Worm (Caenorhabditis elegans): ENCODE results near the gene cec-6.

Gene cec-6

ce11 chrIV:5590120-5590519, 45.5 kb downstream of the cec-6 start (continued):
- TF ChIP-seq mxl-2 (GFP tag; conservative IDR thresholded peaks at IDR 0.05), result no peak
- no peak for TF ChIP-seq lin-39 (tag; optimal IDR thresholded peaks at IDR 0.05)
- TF ChIP-seq Y5F2A.4 (GFP tag; optimal IDR thresholded peaks at IDR 0.05), result no peak
- peak; percentile 43 for TF ChIP-seq nhr-48 (tag; optimal IDR thresholded peaks at IDR 0.05)
- no peak for TF ChIP-seq pha-4 (GFP tag; IDR thresholded peaks at IDR 0.05)
- TF ChIP-seq pha-4 (tag; optimal IDR thresholded peaks at IDR 0.05), result no peak
- no peak for TF ChIP-seq R02D3.7 (tag; optimal IDR thresholded peaks at IDR 0.05)
- no peak for TF ChIP-seq daf-19 (GFP tag; conservative IDR thresholded peaks at IDR 0.05)
- peak in 1 of 2 experiments; percentile 60 for TF ChIP-seq lsy-2 (tag; optimal IDR thresholded peaks at IDR 0.05)
- peak; percentile 30 for TF ChIP-seq mes-2 (tag; optimal IDR thresholded peaks at IDR 0.05; ENCODE audit: poor library complexity, severe bottlenecking)
- TF ChIP-seq dmd-6 (GFP tag; IDR thresholded peaks at IDR 0.05), result peak; percentile 82
- 0 out of 2 replicates have a peak, but pooled peaks have one; percentile 9 for TF ChIP-seq hmg-1.1 (GFP tag; IDR thresholded peaks at IDR 0.05)
- no peak for TF ChIP-seq arid-1 (GFP tag; conservative IDR thresholded peaks at IDR 0.05)
- no peak for TF ChIP-seq jun-1 (tag; optimal IDR thresholded peaks at IDR 0.05)
- TF ChIP-seq zfp-2 (tag; optimal IDR thresholded peaks at IDR 0.05), result no peak
- no peak for TF ChIP-seq spr-1 (tag; optimal IDR thresholded peaks at IDR 0.05)
- TF ChIP-seq daf-8 (GFP tag; IDR thresholded peaks at IDR 0.05), result no peak
- no peak for TF ChIP-seq T26A8.4 (GFP tag; IDR thresholded peaks at IDR 0.05)
- no peak for TF ChIP-seq sdz-12 (GFP tag; optimal IDR thresholded peaks at IDR 0.05)
- no peak for TF ChIP-seq tag-97 (GFP tag; IDR thresholded peaks at IDR 0.05)
- no peak for TF ChIP-seq lin-15B (tag; optimal IDR thresholded peaks at IDR 0.05)
- TF ChIP-seq F10B5.3 (tag; optimal IDR thresholded peaks at IDR 0.05), result no peak
- no peak for TF ChIP-seq Y75B8A.6 (GFP tag; IDR thresholded peaks at IDR 0.05)
- TF ChIP-seq daf-12 (tag; optimal IDR thresholded peaks at IDR 0.05), result no peak
- no peak for TF ChIP-seq duxl-1 (tag; optimal IDR thresholded peaks at IDR 0.05; ENCODE audit: poor library complexity)
- TF ChIP-seq hlh-11 (tag; optimal IDR thresholded peaks at IDR 0.05), result peak; percentile 91
- TF ChIP-seq ceh-44 (GFP tag; IDR thresholded peaks at IDR 0.05), result no peak
- no peak for TF ChIP-seq aly-2 (tag; optimal IDR thresholded peaks at IDR 0.05)
- TF ChIP-seq nhr-41 (GFP tag; IDR thresholded peaks at IDR 0.05), result no peak
- no peak for TF ChIP-seq lim-7 (GFP tag; IDR thresholded peaks at IDR 0.05)
- TF ChIP-seq ceh-82 (tag; optimal IDR thresholded peaks at IDR 0.05), result no peak
- no peak for TF ChIP-seq unc-39 (tag; optimal IDR thresholded peaks at IDR 0.05)
- no peak for TF ChIP-seq lin-38 (GFP tag; IDR thresholded peaks at IDR 0.05)
- no peak for TF ChIP-seq dmd-8 (GFP tag; IDR thresholded peaks at IDR 0.05)
- no peak for TF ChIP-seq egl-27 (tag; optimal IDR thresholded peaks at IDR 0.05)
- TF ChIP-seq ama-1 (optimal IDR thresholded peaks at IDR 0.05), result no peak
- no peak for TF ChIP-seq zag-1 (tag; optimal IDR thresholded peaks at IDR 0.05)
- TF ChIP-seq lin-29 (GFP tag; IDR thresholded peaks at IDR 0.05), result no peak
- no peak for TF ChIP-seq nhr-102 (tag; optimal IDR thresholded peaks at IDR 0.05)
- TF ChIP-seq saeg-2 (GFP tag; IDR thresholded peaks at IDR 0.05), result no peak
- no peak for TF ChIP-seq nhr-25 (tag; optimal IDR thresholded peaks at IDR 0.05; ENCODE audit: borderline replicate concordance, insufficient read depth)
- TF ChIP-seq mxl-3 (GFP tag; optimal IDR thresholded peaks at IDR 0.05), result peak; percentile 3
- peak; percentile 96 for TF ChIP-seq hlh-30 (tag; optimal IDR thresholded peaks at IDR 0.05; ENCODE audit: insufficient read depth)
- no peak for TF ChIP-seq snpc-1.2 (GFP tag; IDR thresholded peaks at IDR 0.05)
- TF ChIP-seq ztf-11 (tag; optimal IDR thresholded peaks at IDR 0.05), result no peak
- no peak for TF ChIP-seq ZK546.5 (tag; optimal IDR thresholded peaks at IDR 0.05)
- TF ChIP-seq ZK337.2 (GFP tag; IDR thresholded peaks at IDR 0.05), result no peak
- peak; percentile 29 for TF ChIP-seq nhr-77 (tag; optimal IDR thresholded peaks at IDR 0.05)
- TF ChIP-seq ztf-7 (tag; optimal IDR thresholded peaks at IDR 0.05), result no peak
- no peak for TF ChIP-seq gei-8 (GFP tag; optimal IDR thresholded peaks at IDR 0.05)
- TF ChIP-seq attf-4 (tag; optimal IDR thresholded peaks at IDR 0.05), result no peak
- TF ChIP-seq ceh-20 (GFP tag; IDR thresholded peaks at IDR 0.05), result no peak
